Fruit fly (Drosophila melanogaster) whole organism, embryonic: ENCODE data around the gene Mst85C.

ENCODE experiments used
- Atf-2 ChIP-seq: fragments of 200-800 bp; sonication (Bioruptor generic); optimal IDR thresholded peaks from 2 replicates; lab custom pipeline; 2016; ENCODE audit warnings: missing biosample characterization, missing genetic modification characterization
- Awh ChIP-seq: fragments of 200-800 bp; sonication (Bioruptor generic); IDR thresholded peaks from 2 replicates; pipeline ENCODE4, ENCODE4 v1.3.6; 2022; ENCODE audit warnings: missing biosample characterization, missing genetic modification characterization
- Bdp1 ChIP-seq: fragments of 200-800 bp; sonication (Bioruptor generic); optimal IDR thresholded peaks from 3 replicates; lab custom pipeline; 2016; ENCODE audit warnings: missing biosample characterization, missing genetic modification characterization
- Bgb ChIP-seq: fragments of 200-800 bp; sonication (Bioruptor generic); IDR thresholded peaks from 2 replicates; pipeline ENCODE4 v1.3.6; 2022; ENCODE audit warnings: missing biosample characterization, missing genetic modification characterization; ENCODE audit not compliant: partially characterized antibody
- CG10321 ChIP-seq: fragments of 200-800 bp; sonication (Bioruptor generic); IDR thresholded peaks from 2 replicates; pipeline ENCODE4 v1.3.6; 2022; ENCODE audit warnings: missing biosample characterization, missing genetic modification characterization
- CG11456 ChIP-seq: fragments of 200-800 bp; sonication (Bioruptor generic); IDR thresholded peaks from 3 replicates; pipeline ENCODE4 v1.3.6; 2022; ENCODE audit warnings: missing biosample characterization, missing genetic modification characterization
- CG11723 ChIP-seq: fragments of 200-800 bp; sonication (Bioruptor generic); optimal IDR thresholded peaks from 2 replicates; lab custom pipeline; 2017; ENCODE audit warnings: missing biosample characterization, mild to moderate bottlenecking, missing genetic modification characterization
- CG13287 ChIP-seq: fragments of 200-800 bp; sonication (Bioruptor generic); IDR thresholded peaks from 2 replicates; pipeline ENCODE4 v1.3.6; 2022; ENCODE audit warnings: missing biosample characterization, missing genetic modification characterization; ENCODE audit not compliant: partially characterized antibody
- CG13424 ChIP-seq: fragments of 200-800 bp; sonication (Bioruptor generic); optimal IDR thresholded peaks from 2 replicates; lab custom pipeline; 2019; ENCODE audit warnings: missing biosample characterization, mild to moderate bottlenecking, missing genetic modification characterization, moderate library complexity
- CG15073 ChIP-seq: fragments of 200-800 bp; sonication (Bioruptor generic); optimal IDR thresholded peaks from 2 replicates; lab custom pipeline; 2016; ENCODE audit warnings: missing biosample characterization, missing genetic modification characterization
- CG15479 ChIP-seq: fragments of 200-800 bp; sonication (Bioruptor generic); optimal IDR thresholded peaks from 3 replicates; lab custom pipeline; 2019; ENCODE audit warnings: missing biosample characterization, mild to moderate bottlenecking, missing genetic modification characterization, moderate library complexity
- CG15601 ChIP-seq: fragments of 200-800 bp; sonication (Bioruptor generic); optimal IDR thresholded peaks from 3 replicates; lab custom pipeline; 2019; ENCODE audit warnings: missing biosample characterization, mild to moderate bottlenecking, missing genetic modification characterization, moderate library complexity
- CG17802 ChIP-seq: fragments of 200-800 bp; sonication (Bioruptor generic); optimal IDR thresholded peaks from 2 replicates; lab custom pipeline; 2018; ENCODE audit warnings: missing biosample characterization, mild to moderate bottlenecking, missing genetic modification characterization, moderate library complexity
- CG31224 ChIP-seq: fragments of 200-800 bp; sonication (Bioruptor generic); IDR thresholded peaks from 2 replicates; pipeline ENCODE4 v1.3.6; 2022; ENCODE audit warnings: missing biosample characterization, missing genetic modification characterization
- CG3847 ChIP-seq: fragments of 200-800 bp; sonication (Bioruptor generic); IDR thresholded peaks from 2 replicates; pipeline ENCODE4 v1.3.6; 2022; ENCODE audit warnings: missing biosample characterization, missing genetic modification characterization
- CG3995 ChIP-seq: fragments of 200-800 bp; sonication (Bioruptor generic); optimal IDR thresholded peaks from 3 replicates; lab custom pipeline; 2016; ENCODE audit warnings: missing biosample characterization, missing genetic modification characterization
- CG42726 ChIP-seq: fragments of 200-800 bp; sonication (Bioruptor generic); IDR thresholded peaks from 2 replicates; pipeline ENCODE4 v1.3.6; 2022; ENCODE audit warnings: missing biosample characterization, missing genetic modification characterization; ENCODE audit not compliant: partially characterized antibody
- CG4820 ChIP-seq: fragments of 200-800 bp; sonication (Bioruptor generic); optimal IDR thresholded peaks from 3 replicates; lab custom pipeline; 2016; ENCODE audit warnings: missing biosample characterization, missing genetic modification characterization
- CG9797 ChIP-seq: fragments of 200-800 bp; sonication (Bioruptor generic); optimal IDR thresholded peaks from 3 replicates; lab custom pipeline; 2018; ENCODE audit warnings: missing biosample characterization, mild to moderate bottlenecking, missing genetic modification characterization
- CHES-1-like ChIP-seq: fragments of 200-800 bp; sonication (Bioruptor generic); optimal IDR thresholded peaks from 2 replicates; lab custom pipeline; 2016; ENCODE audit warnings: missing biosample characterization, missing genetic modification characterization
- Camta ChIP-seq: fragments of 200-800 bp; sonication (Bioruptor generic); optimal IDR thresholded peaks from 2 replicates; lab custom pipeline; 2016; ENCODE audit warnings: missing biosample characterization, missing genetic modification characterization
- Deaf1 ChIP-seq: fragments of 200-800 bp; optimal IDR thresholded peaks from 3 replicates; lab custom pipeline; 2019; ENCODE audit warnings: missing biosample characterization, mild to moderate bottlenecking, missing genetic modification characterization, moderate library complexity
- Dll ChIP-seq: fragments of 200-800 bp; sonication (Bioruptor generic); IDR thresholded peaks from 4 replicates; pipeline ENCODE4 v1.3.6; 2022; ENCODE audit warnings: missing biosample characterization, missing genetic modification characterization; ENCODE audit not compliant: partially characterized antibody
- Elba2 ChIP-seq: fragments of 200-800 bp; sonication (Bioruptor generic); optimal IDR thresholded peaks from 3 replicates; lab custom pipeline; 2016; ENCODE audit warnings: missing biosample characterization, missing genetic modification characterization
- Fer1 ChIP-seq: fragments of 200-800 bp; sonication (Bioruptor generic); optimal IDR thresholded peaks from 2 replicates; lab custom pipeline; 2017; ENCODE audit warnings: missing biosample characterization, mild to moderate bottlenecking, missing genetic modification characterization
- GATAe ChIP-seq: fragments of 200-800 bp; sonication (Bioruptor generic); conservative IDR thresholded peaks from 2 replicates; pipeline ENCODE4 v1.3.6; 2022; ENCODE audit warnings: missing biosample characterization, missing genetic modification characterization
- H2.0 ChIP-seq: fragments of 200-800 bp; sonication (Bioruptor generic); IDR thresholded peaks from 2 replicates; pipeline ENCODE4 v1.3.6; 2022; ENCODE audit warnings: missing biosample characterization, missing genetic modification characterization
- PHDP ChIP-seq: fragments of 200-800 bp; sonication (Bioruptor generic); optimal IDR thresholded peaks from 3 replicates; lab custom pipeline; 2018; ENCODE audit warnings: missing biosample characterization, mild to moderate bottlenecking, missing genetic modification characterization, moderate library complexity
- Ptx1 ChIP-seq: fragments of 200-800 bp; sonication (Bioruptor generic); IDR thresholded peaks from 2 replicates; pipeline ENCODE4 v1.3.6; 2022; ENCODE audit warnings: missing biosample characterization, missing genetic modification characterization
- Sry-δ ChIP-seq: fragments of 200-800 bp; sonication (Bioruptor generic); optimal IDR thresholded peaks from 2 replicates; lab custom pipeline; 2016; ENCODE audit warnings: missing biosample characterization, missing genetic modification characterization
- Tbp ChIP-seq: fragments of >200 bp; optimal IDR thresholded peaks from 2 replicates; lab custom pipeline; 2018; ENCODE audit warnings: missing biosample characterization, missing genetic modification characterization
- Usf ChIP-seq: fragments of 200-800 bp; sonication (Bioruptor generic); optimal IDR thresholded peaks from 2 replicates; lab custom pipeline; 2017; ENCODE audit warnings: missing genotype, missing biosample characterization, missing genetic modification characterization
- YL-1 ChIP-seq: fragments of 200-800 bp; sonication (Bioruptor generic); optimal IDR thresholded peaks from 3 replicates; lab custom pipeline; 2017; ENCODE audit warnings: missing biosample characterization, mild to moderate bottlenecking, missing genetic modification characterization
- ab ChIP-seq: fragments of 200-800 bp; sonication (Bioruptor generic); optimal IDR thresholded peaks from 2 replicates; lab custom pipeline; 2016; ENCODE audit warnings: missing biosample characterization, missing genetic modification characterization
- ash1 ChIP-seq: fragments of 200-800 bp; sonication (Bioruptor generic); optimal IDR thresholded peaks from 2 replicates; lab custom pipeline; 2018; ENCODE audit warnings: missing biosample characterization, mild to moderate bottlenecking, missing genetic modification characterization
- ato ChIP-seq: fragments of 200-800 bp; sonication (Bioruptor generic); IDR thresholded peaks from 2 replicates; pipeline ENCODE4 v1.3.6; 2022; ENCODE audit warnings: missing biosample characterization, missing genetic modification characterization; ENCODE audit not compliant: partially characterized antibody
- caup ChIP-seq: fragments of 200-800 bp; sonication (Bioruptor generic); optimal IDR thresholded peaks from 3 replicates; lab custom pipeline; 2017; ENCODE audit warnings: missing biosample characterization, mild to moderate bottlenecking, missing genetic modification characterization, moderate library complexity; ENCODE audit not compliant: severe bottlenecking
- dysf ChIP-seq: fragments of 200-800 bp; sonication (Bioruptor generic); IDR thresholded peaks from 3 replicates; pipeline ENCODE4 v1.3.6; 2022; ENCODE audit warnings: missing biosample characterization, missing genetic modification characterization
- exex ChIP-seq: fragments of 200-800 bp; sonication (Bioruptor generic); optimal IDR thresholded peaks from 4 replicates; lab custom pipeline; 2018; ENCODE audit warnings: missing biosample characterization, mild to moderate bottlenecking, missing genetic modification characterization, moderate library complexity
- gce ChIP-seq: fragments of 200-800 bp; sonication (Bioruptor generic); IDR thresholded peaks from 3 replicates; pipeline ENCODE4 v1.3.6; 2022; ENCODE audit warnings: missing biosample characterization, missing genetic modification characterization
- grn ChIP-seq: fragments of 200-800 bp; sonication (Bioruptor generic); optimal IDR thresholded peaks from 3 replicates; lab custom pipeline; 2017; ENCODE audit warnings: missing biosample characterization, missing genetic modification characterization
- jigr1 ChIP-seq: fragments of 200-800 bp; sonication (Bioruptor generic); IDR thresholded peaks from 3 replicates; pipeline ENCODE4 v1.3.6; 2022; ENCODE audit warnings: missing biosample characterization, missing genetic modification characterization
- lab ChIP-seq: fragments of 200-800 bp; sonication (Bioruptor generic); optimal IDR thresholded peaks from 3 replicates; lab custom pipeline; 2017; ENCODE audit warnings: missing biosample characterization, missing genetic modification characterization, mild to moderate bottlenecking, moderate library complexity, missing genetic modification reagents
- nmo ChIP-seq: fragments of 200-800 bp; sonication (Bioruptor generic); optimal IDR thresholded peaks from 2 replicates; lab custom pipeline; 2018; ENCODE audit warnings: missing biosample characterization, mild to moderate bottlenecking, missing genetic modification characterization, moderate library complexity
- nom ChIP-seq: fragments of 200-800 bp; sonication (Bioruptor generic); optimal IDR thresholded peaks from 2 replicates; lab custom pipeline; 2017; ENCODE audit warnings: missing biosample characterization, missing genetic modification characterization, mild to moderate bottlenecking, moderate library complexity, missing genetic modification reagents
- p53 ChIP-seq: fragments of 200-800 bp; sonication (Bioruptor generic); optimal IDR thresholded peaks from 2 replicates; lab custom pipeline; 2016; ENCODE audit warnings: missing biosample characterization, missing genetic modification characterization
- pfk ChIP-seq: fragments of 200-800 bp; sonication (Bioruptor generic); optimal IDR thresholded peaks from 2 replicates; lab custom pipeline; 2018; ENCODE audit warnings: missing biosample characterization, mild to moderate bottlenecking, missing genetic modification characterization, moderate library complexity
- repo ChIP-seq: fragments of 200-800 bp; sonication (Bioruptor generic); optimal IDR thresholded peaks from 2 replicates; lab custom pipeline; 2016; ENCODE audit warnings: missing biosample characterization, missing genetic modification characterization
- sens ChIP-seq: fragments of 200-800 bp; sonication (Bioruptor generic); peaks from one replicate; lab custom pipeline; 2016; ENCODE audit warnings: missing biosample characterization, missing genetic modification characterization
- so ChIP-seq: fragments of 200-800 bp; sonication (Bioruptor generic); IDR thresholded peaks from 3 replicates; pipeline ENCODE4 v1.3.6; 2022; ENCODE audit warnings: missing biosample characterization, missing genetic modification characterization
- unpg ChIP-seq: fragments of 200-800 bp; sonication (Bioruptor generic); optimal IDR thresholded peaks from 3 replicates; lab custom pipeline; 2018; ENCODE audit warnings: missing biosample characterization, mild to moderate bottlenecking, missing genetic modification characterization, moderate library complexity

Gene Mst85C

DNA sequence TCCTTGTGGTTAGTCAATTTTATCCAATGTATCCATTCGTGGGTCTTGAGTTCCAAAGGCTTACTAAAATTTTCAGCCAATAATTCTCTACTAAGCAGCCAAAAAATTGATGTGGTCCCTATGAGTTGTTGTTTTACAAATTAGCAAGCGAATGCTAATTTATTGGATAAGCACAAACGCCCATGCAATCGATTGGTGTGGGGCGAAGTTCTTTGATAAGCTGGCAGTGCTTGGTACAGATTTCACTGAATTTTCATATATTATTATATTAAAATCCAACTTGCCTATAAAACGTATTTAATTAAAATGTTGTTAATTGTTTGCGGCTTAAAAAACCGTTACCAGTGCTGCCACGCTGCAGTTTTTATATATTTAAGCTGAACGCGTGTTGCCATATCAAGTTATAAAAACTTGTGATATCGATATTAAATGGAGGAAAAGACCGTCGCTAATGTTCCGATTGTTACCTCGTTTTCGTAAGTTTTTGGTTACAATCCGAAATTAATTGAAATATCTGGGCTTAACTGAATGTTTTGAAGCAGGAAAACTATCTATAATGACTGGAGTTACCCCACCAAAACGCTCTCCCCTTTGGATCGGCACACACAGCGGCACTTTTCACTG lies 44.7 kb upstream of the Mst85C start, which contains the start of the genes CG31100 and CG11980 (continued):
- TF ChIP-seq nom (GFP tag; lab: Kevin White, UChicago) (no peak), nmo (GFP tag; lab: Kevin White, UChicago) (peak; percentile 38), CG15601 (tag; lab: Kevin White, UChicago) (peak; percentile 24), Dll (GFP tag; lab: Robert Waterston, UW) (peak; percentile 77), CG13287 (GFP tag; lab: Robert Waterston, UW) (peak; percentile 89), PHDP (tag; lab: Kevin White, UChicago) (peak; percentile 16), p53 (no peak), dysf (no peak), CHES-1-like (GFP tag; lab: Kevin White, UChicago) (peak; percentile 33), ab (no peak), ato (GFP tag; lab: Robert Waterston, UW) (0 out of 2 replicates have a peak, but pooled peaks have one; percentile 39), Fer1 (GFP tag; lab: Kevin White, UChicago) (peak; percentile 17), GATAe (no peak), CG3995 (GFP tag; lab: Kevin White, UChicago) (peak; percentile 18), CG15073 (no peak), CG42726 (GFP tag; lab: Robert Waterston, UW) (peak; percentile 61), YL-1 (GFP tag; lab: Kevin White, UChicago) (peak; percentile 78), Bgb (peak; percentile 84), grn (GFP tag; lab: Kevin White, UChicago) (no peak), Sry-δ (GFP tag; lab: Kevin White, UChicago) (peak; percentile 92), lab (GFP tag; lab: Kevin White, UChicago) (no peak)

DNA sequence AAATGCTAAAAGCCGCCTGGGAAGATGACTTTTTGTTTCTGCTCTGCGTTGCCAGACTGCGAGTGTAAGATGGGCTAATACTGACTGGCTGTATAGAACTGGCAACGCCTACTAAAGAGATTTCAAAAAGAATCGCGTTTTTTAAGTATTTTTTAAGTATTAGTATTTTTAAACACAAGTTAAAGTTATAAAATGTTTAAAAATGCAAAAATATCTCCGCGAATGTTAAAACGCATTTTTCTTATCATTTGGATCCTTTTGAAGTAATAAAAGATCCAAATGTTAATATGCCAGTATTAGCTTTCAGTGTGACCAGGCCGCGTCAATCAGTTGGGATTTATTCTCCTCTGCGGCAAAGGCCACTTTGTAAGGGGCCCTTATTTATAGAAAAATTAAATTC lies 42.3 kb upstream of the Mst85C start, which contains the start of the genes Prosbeta3 and Iru:
Prosbeta3 (minus strand) TSS at position 98 of the 400 bp plus-strand sequence.
Iru (plus strand) TSS at position 328 of the 400 bp plus-strand sequence.
- no peak for TF ChIP-seq unpg (GFP tag; lab: Kevin White, UChicago)
- peak; percentile 86 for TF ChIP-seq sens (GFP tag; lab: Kevin White, UChicago)
- TF ChIP-seq ash1 (GFP tag; lab: Kevin White, UChicago), result no peak
- no peak for TF ChIP-seq CG11456
- TF ChIP-seq Deaf1 (tag; lab: Kevin White, UChicago), result no peak
- TF ChIP-seq CG9797 (GFP tag; lab: Kevin White, UChicago), result peak; percentile 91
- no peak for TF ChIP-seq Bdp1 (GFP tag; lab: Kevin White, UChicago)
- TF ChIP-seq jigr1 (GFP tag; lab: Robert Waterston, UW), result no peak
- no peak for TF ChIP-seq so (GFP tag; lab: Robert Waterston, UW)
- TF ChIP-seq Usf (GFP tag; lab: Kevin White, UChicago), result no peak
- no peak for TF ChIP-seq Atf-2 (GFP tag; lab: Kevin White, UChicago)
- no peak for TF ChIP-seq CG13424 (tag; lab: Kevin White, UChicago)
- TF ChIP-seq Ptx1 (GFP tag; lab: Robert Waterston, UW), result no peak
- no peak for TF ChIP-seq Camta (GFP tag; lab: Kevin White, UChicago)
- no peak for TF ChIP-seq caup (GFP tag; lab: Kevin White, UChicago)
- no peak for TF ChIP-seq CG4820 (GFP tag; lab: Kevin White, UChicago)
- peak; percentile 61 for TF ChIP-seq Elba2 (GFP tag; lab: Kevin White, UChicago)
- TF ChIP-seq Awh (GFP tag; lab: Robert Waterston, UW), result no peak
- peak; percentile 48; the same call in 1 of the 2 replicates for TF ChIP-seq CG3847 (GFP tag; lab: Robert Waterston, UW)
- no peak for TF ChIP-seq gce (GFP tag; lab: Robert Waterston, UW)
- no peak for TF ChIP-seq pfk (GFP tag; lab: Kevin White, UChicago)
- TF ChIP-seq H2.0, result no peak
- TF ChIP-seq CG31224 (GFP tag; lab: Robert Waterston, UW), result no peak
- no peak for TF ChIP-seq CG11723 (GFP tag; lab: Kevin White, UChicago)
- TF ChIP-seq CG17802, result no peak
- no peak for TF ChIP-seq Tbp
- TF ChIP-seq CG15479 (GFP tag; lab: Kevin White, UChicago), result no peak
- no peak for TF ChIP-seq CG10321 (GFP tag; lab: Robert Waterston, UW)
- no peak for TF ChIP-seq exex (tag; lab: Kevin White, UChicago)
- TF ChIP-seq repo, result no peak
